Fruit fly (Drosophila melanogaster): ENCODE results near the gene sud1.

DNA sequence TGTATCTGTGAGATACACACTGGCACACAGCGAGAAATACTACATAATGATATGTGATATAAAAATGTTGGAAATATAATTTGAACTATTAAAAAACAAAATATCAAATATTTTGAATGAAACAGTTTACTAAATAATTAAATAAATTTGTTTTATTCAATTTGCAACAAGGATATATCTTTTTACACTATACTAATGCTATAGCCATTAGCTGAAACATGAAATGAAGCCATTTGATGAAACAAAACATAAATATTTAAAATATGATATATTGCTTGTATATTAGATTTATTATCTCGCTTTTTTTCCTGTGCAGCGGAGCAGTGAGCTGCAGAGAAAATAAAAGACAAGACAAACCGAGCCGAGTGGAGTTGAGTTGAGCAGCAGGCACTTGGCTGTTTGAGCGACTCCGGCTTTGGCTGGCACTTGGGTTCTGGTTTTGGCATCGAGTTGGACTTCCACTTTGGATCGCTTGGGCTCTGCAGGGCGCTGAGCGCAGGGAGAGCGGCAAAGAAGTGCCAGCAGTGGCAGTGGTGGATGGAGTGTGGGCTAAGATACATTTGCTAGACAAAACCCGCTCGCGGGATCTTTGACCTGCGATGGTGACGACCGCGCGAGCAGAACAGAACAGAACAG, 24.2 kb downstream of the sud1 start:
- TF ChIP-seq CTCF (optimal IDR thresholded peaks at IDR 0.05) (no peak), CG8478 (optimal IDR thresholded peaks at IDR 0.05) (no peak)

All from S2 (cell line).